Fruit fly (Drosophila melanogaster) whole organism, embryonic: Measurements from ENCODE around the gene CG6749.

Experiments used
- Bgb ChIP-seq: fragments of 200-800 bp; sonication (Bioruptor generic); IDR thresholded peaks from 2 replicates; pipeline ENCODE4 v1.3.6; 2022; ENCODE audit warnings: missing biosample characterization, missing genetic modification characterization; ENCODE audit not compliant: partially characterized antibody
- CG10274 ChIP-seq: fragments of 200-800 bp; sonication (Bioruptor generic); optimal IDR thresholded peaks from 3 replicates; lab custom pipeline; 2017; ENCODE audit warnings: missing biosample characterization, mild to moderate bottlenecking, missing genetic modification characterization
- CG10959 ChIP-seq: fragments of 200-800 bp; sonication (Bioruptor generic); IDR thresholded peaks from 2 replicates; pipeline ENCODE4 v1.3.6; 2022; ENCODE audit warnings: missing biosample characterization, missing genetic modification characterization
- CG11723 ChIP-seq: fragments of 200-800 bp; sonication (Bioruptor generic); optimal IDR thresholded peaks from 2 replicates; lab custom pipeline; 2017; ENCODE audit warnings: missing biosample characterization, mild to moderate bottlenecking, missing genetic modification characterization
- CG13775 ChIP-seq: fragments of 200-800 bp; sonication (Bioruptor generic); optimal IDR thresholded peaks from 3 replicates; lab custom pipeline; 2017; ENCODE audit warnings: missing biosample characterization, mild to moderate bottlenecking, missing genetic modification characterization
- CG15073 ChIP-seq: fragments of 200-800 bp; sonication (Bioruptor generic); optimal IDR thresholded peaks from 2 replicates; lab custom pipeline; 2016; ENCODE audit warnings: missing biosample characterization, missing genetic modification characterization
- CG15696 ChIP-seq: fragments of 200-800 bp; sonication (Bioruptor generic); optimal IDR thresholded peaks from 2 replicates; lab custom pipeline; 2019; ENCODE audit warnings: missing biosample characterization, mild to moderate bottlenecking, missing genetic modification characterization, moderate library complexity
- CG2712 ChIP-seq: fragments of 200-800 bp; optimal IDR thresholded peaks from 3 replicates; lab custom pipeline; 2019; ENCODE audit warnings: missing biosample characterization, mild to moderate bottlenecking, missing genetic modification characterization, moderate library complexity
- CG32767 ChIP-seq: fragments of 200-800 bp; sonication (Bioruptor generic); IDR thresholded peaks from 2 replicates; pipeline ENCODE4 v1.3.6; 2022; ENCODE audit warnings: missing biosample characterization, missing genetic modification characterization
- CG34224 ChIP-seq: fragments of 200-800 bp; sonication (Bioruptor generic); IDR thresholded peaks from 3 replicates; pipeline ENCODE4 v1.3.6; 2022; ENCODE audit warnings: missing biosample characterization, missing genetic modification characterization; ENCODE audit not compliant: partially characterized antibody
- CG34376 ChIP-seq: fragments of 200-800 bp; sonication (Bioruptor generic); optimal IDR thresholded peaks from 2 replicates; lab custom pipeline; 2018; ENCODE audit warnings: missing biosample characterization, mild to moderate bottlenecking, missing genetic modification characterization
- CG42726 ChIP-seq: fragments of 200-800 bp; sonication (Bioruptor generic); IDR thresholded peaks from 2 replicates; pipeline ENCODE4 v1.3.6; 2022; ENCODE audit warnings: missing biosample characterization, missing genetic modification characterization; ENCODE audit not compliant: partially characterized antibody
- CG4617 ChIP-seq: fragments of 200-800 bp; sonication (Bioruptor generic); optimal IDR thresholded peaks from 3 replicates; lab custom pipeline; 2016; ENCODE audit warnings: missing biosample characterization, missing genetic modification characterization, borderline replicate concordance
- CG6654 ChIP-seq: fragments of 200-800 bp; sonication (Bioruptor generic); optimal IDR thresholded peaks from 2 replicates; lab custom pipeline; 2017; ENCODE audit warnings: missing biosample characterization, mild to moderate bottlenecking, missing genetic modification characterization
- CG6791 ChIP-seq: fragments of 200-800 bp; sonication (Bioruptor generic); IDR thresholded peaks from 3 replicates; pipeline ENCODE4 v1.3.6; 2022; ENCODE audit warnings: missing biosample characterization, missing genetic modification characterization; ENCODE audit not compliant: partially characterized antibody
- Dfd ChIP-seq, 2 experiments: fragments of >200 bp; optimal IDR thresholded peaks; 2 replicates each; lab custom pipeline; 2017; ENCODE audit warnings: missing biosample characterization in 2 of 2, missing genetic modification characterization in 2 of 2
- Ets65A ChIP-seq: fragments of 200-800 bp; sonication (Bioruptor generic); peaks from one replicate; lab custom pipeline; 2016; ENCODE audit warnings: missing biosample characterization, missing genetic modification characterization
- HLH54F ChIP-seq: fragments of 200-800 bp; sonication (Bioruptor generic); optimal IDR thresholded peaks from 3 replicates; lab custom pipeline; 2016; ENCODE audit warnings: missing biosample characterization, missing genetic modification characterization
- Hr39 ChIP-seq: fragments of >200 bp; optimal IDR thresholded peaks from 2 replicates; lab custom pipeline; 2017
- MESR4 ChIP-seq: fragments of 200-800 bp; sonication (Bioruptor generic); optimal IDR thresholded peaks from 2 replicates; lab custom pipeline; 2018; ENCODE audit warnings: missing biosample characterization, mild to moderate bottlenecking, missing genetic modification characterization, moderate library complexity
- Mad ChIP-seq: fragments of 200-800 bp; sonication (Bioruptor generic); optimal IDR thresholded peaks from 2 replicates; lab custom pipeline; 2016; ENCODE audit warnings: missing biosample characterization, missing genetic modification characterization
- Med ChIP-seq: fragments of 200-800 bp; sonication (Bioruptor generic); peaks from one replicate; lab custom pipeline; 2016; ENCODE audit warnings: missing biosample characterization, missing genetic modification characterization, mild to moderate bottlenecking, inconsistent platforms, moderate library complexity
- Nf-YA ChIP-seq: fragments of 200-800 bp; sonication (Bioruptor generic); IDR thresholded peaks from 2 replicates; pipeline ENCODE4 v1.3.6; 2022; ENCODE audit warnings: missing biosample characterization, missing genetic modification characterization
- Rfx ChIP-seq: fragments of 200-800 bp; sonication (Bioruptor generic); IDR thresholded peaks from 2 replicates; pipeline ENCODE4 v1.3.6; 2022; ENCODE audit warnings: missing biosample characterization, missing genetic modification characterization
- Spps ChIP-seq: fragments of 200-800 bp; sonication (Bioruptor generic); optimal IDR thresholded peaks from 2 replicates; lab custom pipeline; 2018; ENCODE audit warnings: missing biosample characterization, mild to moderate bottlenecking, missing genetic modification characterization
- Tbp ChIP-seq: fragments of >200 bp; optimal IDR thresholded peaks from 2 replicates; lab custom pipeline; 2018; ENCODE audit warnings: missing biosample characterization, missing genetic modification characterization
- YL-1 ChIP-seq: fragments of 200-800 bp; sonication (Bioruptor generic); optimal IDR thresholded peaks from 3 replicates; lab custom pipeline; 2017; ENCODE audit warnings: missing biosample characterization, mild to moderate bottlenecking, missing genetic modification characterization
- aop ChIP-seq: fragments of 200-800 bp; sonication (Bioruptor generic); IDR thresholded peaks from 2 replicates; pipeline ENCODE4 v1.3.6; 2022; ENCODE audit warnings: missing biosample characterization, missing genetic modification characterization
- ase ChIP-seq: fragments of 200-800 bp; sonication (Bioruptor generic); IDR thresholded peaks from 3 replicates; pipeline ENCODE4 v1.3.6; 2022; ENCODE audit warnings: missing biosample characterization, missing genetic modification characterization
- dimm ChIP-seq: fragments of 200-800 bp; sonication (Bioruptor generic); IDR thresholded peaks from 2 replicates; pipeline ENCODE4 v1.3.6; 2022; ENCODE audit warnings: missing biosample characterization, missing genetic modification characterization
- dmrt99B ChIP-seq: fragments of 200-800 bp; sonication (Bioruptor generic); optimal IDR thresholded peaks from 2 replicates; lab custom pipeline; 2018; ENCODE audit warnings: missing biosample characterization, mild to moderate bottlenecking, missing genetic modification characterization, moderate library complexity
- emc ChIP-seq: fragments of 200-800 bp; sonication (Bioruptor generic); optimal IDR thresholded peaks from 2 replicates; lab custom pipeline; 2016; ENCODE audit warnings: missing biosample characterization, missing genetic modification characterization
- ems ChIP-seq: fragments of 200-800 bp; sonication (Bioruptor generic); optimal IDR thresholded peaks from 3 replicates; lab custom pipeline; 2016; ENCODE audit warnings: missing biosample characterization, missing genetic modification characterization
- ewg ChIP-seq: fragments of 200-800 bp; sonication (Bioruptor generic); optimal IDR thresholded peaks from 3 replicates; lab custom pipeline; 2017; ENCODE audit warnings: mild to moderate bottlenecking, missing biosample characterization, missing genetic modification reagents, missing genetic modification characterization
- kay ChIP-seq: fragments of 200-800 bp; sonication (Bioruptor generic); optimal IDR thresholded peaks from 2 replicates; lab custom pipeline; 2016; ENCODE audit warnings: missing biosample characterization, missing genetic modification characterization
- lilli ChIP-seq: fragments of 200-800 bp; sonication (Bioruptor generic); optimal IDR thresholded peaks from 3 replicates; lab custom pipeline; 2016; ENCODE audit warnings: missing biosample characterization, missing genetic modification characterization
- nerfin-2 ChIP-seq: fragments of 200-800 bp; sonication (Bioruptor generic); IDR thresholded peaks from 2 replicates; pipeline ENCODE4 v1.3.6; 2022; ENCODE audit warnings: missing biosample characterization, missing genetic modification characterization; ENCODE audit not compliant: partially characterized antibody
- p53 ChIP-seq: fragments of 200-800 bp; sonication (Bioruptor generic); optimal IDR thresholded peaks from 2 replicates; lab custom pipeline; 2016; ENCODE audit warnings: missing biosample characterization, missing genetic modification characterization
- pan ChIP-seq, 4 experiments: fragments of >200 bp in 3 of 4; fragments of 200-800 bp in 1 of 4; sonication (Bioruptor generic) in 1 of 4; optimal IDR thresholded peaks in 3 of 4; IDR thresholded peaks in 1 of 4; 2 replicates each; pipeline versions ENCODE4 v1.3.6 to Lab custom; 2017 to 2022; ENCODE audit warnings: missing biosample characterization in 2 of 4, missing genetic modification characterization in 2 of 4, mixed read lengths in 1 of 4
- psq ChIP-seq: fragments of 200-800 bp; sonication (Bioruptor generic); optimal IDR thresholded peaks from 2 replicates; lab custom pipeline; 2017; ENCODE audit warnings: missing biosample characterization, missing genetic modification characterization
- row ChIP-seq: fragments of 200-800 bp; sonication (Bioruptor generic); IDR thresholded peaks from 3 replicates; pipeline ENCODE4 v1.3.6; 2022; ENCODE audit warnings: missing biosample characterization, missing genetic modification characterization
- sens-2 ChIP-seq: fragments of 200-800 bp; sonication (Bioruptor generic); IDR thresholded peaks from 2 replicates; pipeline ENCODE4 v1.3.6; 2022; ENCODE audit warnings: missing biosample characterization, missing genetic modification characterization
- stwl ChIP-seq: fragments of 200-800 bp; sonication (Bioruptor generic); optimal IDR thresholded peaks from 3 replicates; lab custom pipeline; 2018; ENCODE audit warnings: missing biosample characterization, mild to moderate bottlenecking, missing genetic modification characterization, moderate library complexity
- sug ChIP-seq: fragments of 200-800 bp; optimal IDR thresholded peaks from 2 replicates; lab custom pipeline; 2019; ENCODE audit warnings: missing biosample characterization, mild to moderate bottlenecking, missing genetic modification characterization, moderate library complexity
- trem ChIP-seq: fragments of 200-800 bp; optimal IDR thresholded peaks from 3 replicates; lab custom pipeline; 2019; ENCODE audit warnings: missing biosample characterization, mild to moderate bottlenecking, missing genetic modification characterization, moderate library complexity
- vnd ChIP-seq: fragments of 200-800 bp; sonication (Bioruptor generic); IDR thresholded peaks from 3 replicates; pipeline ENCODE4 v1.3.6; 2022; ENCODE audit warnings: missing biosample characterization, missing genetic modification characterization; ENCODE audit not compliant: partially characterized antibody
- wdn ChIP-seq: fragments of 200-800 bp; sonication (Bioruptor generic); IDR thresholded peaks from 2 replicates; pipeline ENCODE4 v1.3.6; 2022; ENCODE audit warnings: missing biosample characterization, missing genetic modification characterization

Gene CG6749

dm6 chr3L:9708797-9709196 is 24.8 kb downstream of the CG6749 start:
- TF ChIP-seq Dfd (GFP tag; optimal IDR thresholded peaks at IDR 0.05; lab: Kevin White, UChicago) (peak in 1 of 2 experiments; percentile 93), Tbp (no peak), dimm (GFP tag; lab: Robert Waterston, UW) (0 out of 2 replicates have a peak, but pooled peaks have one; percentile 21)

dm6 chr3L:9705591-9705990 is 28.0 kb downstream of the CG6749 start:
- no peak for TF ChIP-seq Mad (GFP tag; lab: Kevin White, UChicago)
- no peak for TF ChIP-seq CG10959 (GFP tag; lab: Robert Waterston, UW)
- peak; percentile 92 for TF ChIP-seq Ets65A (GFP tag; lab: Kevin White, UChicago)
- peak; percentile 4 for TF ChIP-seq Med

- TF ChIP-seq HLH54F (GFP tag; lab: Kevin White, UChicago) (no peak), lilli (no peak), nerfin-2 (peak; percentile 95), dmrt99B (tag; lab: Kevin White, UChicago) (no peak), CG15073 (GFP tag; lab: Kevin White, UChicago) (no peak), psq (GFP tag; lab: Kevin White, UChicago) (no peak), trem (peak; percentile 14), wdn (GFP tag; lab: Robert Waterston, UW) (no peak), CG10274 (GFP tag; lab: Kevin White, UChicago) (no peak), CG6791 (GFP tag; lab: Robert Waterston, UW) (peak; percentile 94), YL-1 (GFP tag; lab: Kevin White, UChicago) (peak; percentile 68), CG15696 (tag; lab: Kevin White, UChicago) (no peak), pan (optimal IDR thresholded peaks at IDR 0.05; lab: Kevin White, UChicago) (no peak), pan (GFP tag; optimal IDR thresholded peaks at IDR 0.05 in 1 of 2, IDR thresholded peaks at IDR 0.05 in 1 of 2) (no peak), Bgb (GFP tag; lab: Robert Waterston, UW) (peak; percentile 95), p53 (GFP tag; lab: Kevin White, UChicago) (no peak), CG4617 (GFP tag; lab: Kevin White, UChicago) (peak; percentile 63), vnd (peak; percentile 93), MESR4 (GFP tag; lab: Kevin White, UChicago) (peak; percentile 96), CG42726 (GFP tag; lab: Robert Waterston, UW) (peak; percentile 94), row (no peak), aop (no peak), CG13775 (GFP tag; lab: Kevin White, UChicago) (no peak), ems (no peak), Med (no peak), ase (GFP tag; lab: Robert Waterston, UW) (no peak), Rfx (GFP tag; lab: Robert Waterston, UW) (no peak), CG6654 (GFP tag; lab: Kevin White, UChicago) (no peak), kay (GFP tag; lab: Kevin White, UChicago) (no peak), CG34376 (no peak), sug (tag; lab: Kevin White, UChicago) (no peak), Hr39 (lab: Kevin White, UChicago) (no peak), sens-2 (no peak), CG2712 (tag; lab: Kevin White, UChicago) (peak; percentile 15), emc (GFP tag; lab: Kevin White, UChicago) (no peak), CG34224 (GFP tag; lab: Robert Waterston, UW) (peak; percentile 96), Spps (no peak), CG11723 (GFP tag; lab: Kevin White, UChicago) (no peak), ewg (GFP tag; lab: Kevin White, UChicago) (no peak), stwl (tag; lab: Kevin White, UChicago) (peak; percentile 67), CG32767 (GFP tag; lab: Robert Waterston, UW) (peak; percentile 87), Nf-YA (0 out of 2 replicates have a peak, but pooled peaks have one; percentile 6)
Observed at dm6 chr3L:9704162-9704748, 29.4 kb downstream of the CG6749 start, which contains the start of gene CG16711. CG16711 (plus strand) TSS chr3L:9704331.
